Fruit fly (Drosophila melanogaster) whole organism, embryonic: ENCODE results near the gene CG33160.

Source experiments
- ATbp ChIP-seq: fragments of 200-800 bp; sonication (Bioruptor generic); optimal IDR thresholded peaks from 2 replicates; lab custom pipeline; 2017; ENCODE audit warnings: missing biosample characterization, mild to moderate bottlenecking, missing genetic modification characterization, missing genetic modification reagents
- CG10274 ChIP-seq: fragments of 200-800 bp; sonication (Bioruptor generic); optimal IDR thresholded peaks from 3 replicates; lab custom pipeline; 2017; ENCODE audit warnings: missing biosample characterization, mild to moderate bottlenecking, missing genetic modification characterization
- CG14050 ChIP-seq: fragments of 200-800 bp; sonication (Bioruptor generic); IDR thresholded peaks from 3 replicates; pipeline ENCODE4 v1.3.6; 2022; ENCODE audit warnings: missing biosample characterization, missing genetic modification characterization
- CG31388 ChIP-seq: fragments of 200-800 bp; sonication (Bioruptor generic); optimal IDR thresholded peaks from 2 replicates; lab custom pipeline; 2016; ENCODE audit warnings: missing biosample characterization, missing genetic modification characterization
- CG8924 ChIP-seq: fragments of 200-800 bp; optimal IDR thresholded peaks from 3 replicates; lab custom pipeline; 2019; ENCODE audit warnings: missing biosample characterization, mild to moderate bottlenecking, missing genetic modification characterization, moderate library complexity
- H2.0 ChIP-seq: fragments of 200-800 bp; sonication (Bioruptor generic); IDR thresholded peaks from 2 replicates; pipeline ENCODE4 v1.3.6; 2022; ENCODE audit warnings: missing biosample characterization, missing genetic modification characterization
- Hr39 ChIP-seq: fragments of >200 bp; optimal IDR thresholded peaks from 2 replicates; lab custom pipeline; 2017
- Nf-YC ChIP-seq: fragments of 200-800 bp; optimal IDR thresholded peaks from 3 replicates; lab custom pipeline; 2019; ENCODE audit warnings: missing biosample characterization, mild to moderate bottlenecking, missing genetic modification characterization, moderate library complexity
- pan ChIP-seq, 4 experiments: fragments of >200 bp in 3 of 4; fragments of 200-800 bp in 1 of 4; sonication (Bioruptor generic) in 1 of 4; optimal IDR thresholded peaks in 3 of 4; IDR thresholded peaks in 1 of 4; 2 replicates each; pipeline versions ENCODE4 v1.3.6 to Lab custom; 2017 to 2022; ENCODE audit warnings: missing biosample characterization in 2 of 4, missing genetic modification characterization in 2 of 4, mixed read lengths in 1 of 4

dm6 chr3L:3161968-3162367, 44.2 kb downstream of the CG33160 start, which contains the start of gene rasp:
- no peak for TF ChIP-seq CG14050 (GFP tag; lab: Robert Waterston, UW)
- TF ChIP-seq Nf-YC = no peak
- TF ChIP-seq H2.0 (GFP tag; lab: Robert Waterston, UW) = no peak
- TF ChIP-seq ATbp (GFP tag; lab: Kevin White, UChicago) = no peak
- no peak for TF ChIP-seq pan (optimal IDR thresholded peaks at IDR 0.05; lab: Kevin White, UChicago)
- no peak for TF ChIP-seq pan (GFP tag; optimal IDR thresholded peaks at IDR 0.05 in 1 of 2, IDR thresholded peaks at IDR 0.05 in 1 of 2)
- no peak for TF ChIP-seq Hr39 (lab: Kevin White, UChicago)
- TF ChIP-seq CG31388 (GFP tag; lab: Kevin White, UChicago) = no peak
- TF ChIP-seq CG8924 (tag; lab: Kevin White, UChicago) = no peak
- no peak for TF ChIP-seq CG10274 (GFP tag; lab: Kevin White, UChicago)
